Worm (Caenorhabditis elegans): Measurements from ENCODE around the gene F10D2.10.

ce11 chrV:7147370-7147769 lies 8.6 kb downstream of the F10D2.10 start, which contains the start of gene ugt-38:
- TF ChIP-seq ztf-11 (tag; optimal IDR thresholded peaks at IDR 0.05) (no peak), mep-1 (tag; optimal IDR thresholded peaks at IDR 0.05) (no peak), lsy-2 (tag; optimal IDR thresholded peaks at IDR 0.05) (no peak), lin-13 (tag; optimal IDR thresholded peaks at IDR 0.05) (no peak), nhr-2 (tag; optimal IDR thresholded peaks at IDR 0.05) (no peak), elt-3 (tag; optimal IDR thresholded peaks at IDR 0.05) (no peak), nhr-76 (tag; optimal IDR thresholded peaks at IDR 0.05) (no peak), snpc-4 (tag; optimal IDR thresholded peaks at IDR 0.05) (no peak), elt-1 (tag; optimal IDR thresholded peaks at IDR 0.05; ENCODE audit: borderline replicate concordance, insufficient read depth) (no peak), unc-62 (GFP tag; optimal IDR thresholded peaks at IDR 0.05) (no peak), nhr-12 (tag; optimal IDR thresholded peaks at IDR 0.05) (no peak), ces-1 (GFP tag; optimal IDR thresholded peaks at IDR 0.05) (no peak), blmp-1 (tag; optimal IDR thresholded peaks at IDR 0.05) (no peak)

All from whole organism, mixed stage, embryonic.